Fruit fly (Drosophila melanogaster): ENCODE data around the gene pnt.

Gene pnt

DNA sequence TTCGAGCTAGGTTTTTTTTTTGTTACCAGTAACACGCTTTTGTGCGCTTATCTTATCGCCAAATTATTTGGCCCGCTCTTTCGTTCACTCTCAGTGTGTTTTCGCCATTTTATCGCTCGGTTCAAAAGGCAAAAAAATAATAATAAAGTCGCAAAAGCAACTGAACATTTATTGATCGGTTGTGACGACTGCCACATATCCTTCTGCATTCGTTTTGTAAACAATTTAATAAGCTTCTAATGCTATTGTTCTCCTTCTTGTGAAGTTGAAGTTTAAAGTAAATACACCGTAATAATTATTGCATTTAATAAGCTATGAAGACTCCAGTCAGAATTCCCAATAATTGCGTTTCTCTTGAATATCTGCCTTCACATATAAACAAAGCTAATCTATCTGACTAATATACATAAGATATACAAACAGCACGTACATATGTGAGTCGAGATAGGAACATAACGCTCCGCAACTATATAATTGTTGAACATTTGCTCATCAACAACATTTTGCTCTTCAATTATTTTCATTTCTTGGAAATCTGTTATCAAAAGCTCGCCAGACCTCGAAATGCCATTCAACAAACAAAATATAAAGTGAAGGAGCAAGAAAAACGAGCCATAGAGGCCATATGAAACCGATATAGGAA, 8.7 kb downstream of the pnt start:
- TF ChIP-seq CG16779 (tag; optimal IDR thresholded peaks at IDR 0.05) (no peak), Ets21C (GFP tag; optimal IDR thresholded peaks at IDR 0.05) (peak; percentile 31), Eip78C (GFP tag) (peak; percentile 73), CG10669 (GFP tag; optimal IDR thresholded peaks at IDR 0.05) (no peak), topi (GFP tag; optimal IDR thresholded peaks at IDR 0.05) (peak; percentile 56), svp (GFP tag) (peak; percentile 90), Eip75B (GFP tag; optimal IDR thresholded peaks at IDR 0.05) (no peak), CG32006 (GFP tag; optimal IDR thresholded peaks at IDR 0.05) (no peak), CG3919 (GFP tag; optimal IDR thresholded peaks at IDR 0.05) (no peak), Ets96B (tag; optimal IDR thresholded peaks at IDR 0.05) (no peak), CG9139 (GFP tag; optimal IDR thresholded peaks at IDR 0.05) (no peak), CG6163 (GFP tag; IDR thresholded peaks at IDR 0.05) (no peak), Hr38 (GFP tag; optimal IDR thresholded peaks at IDR 0.05) (no peak), CG6792 (GFP tag; optimal IDR thresholded peaks at IDR 0.05) (no peak), CG8632 (GFP tag; optimal IDR thresholded peaks at IDR 0.05) (no peak), OdsH (GFP tag; optimal IDR thresholded peaks at IDR 0.05) (no peak), Sox102F (GFP tag; optimal IDR thresholded peaks at IDR 0.05) (peak; percentile 63), Smox (GFP tag; optimal IDR thresholded peaks at IDR 0.05) (peak; percentile 39), CG6808 (GFP tag; optimal IDR thresholded peaks at IDR 0.05) (no peak), acj6 (GFP tag; optimal IDR thresholded peaks at IDR 0.05) (peak; percentile 14), CG4318 (GFP tag; optimal IDR thresholded peaks at IDR 0.05) (no peak), net (GFP tag; optimal IDR thresholded peaks at IDR 0.05) (no peak), achi (GFP tag; optimal IDR thresholded peaks at IDR 0.05) (no peak), CG11762 (GFP tag; optimal IDR thresholded peaks at IDR 0.05; ENCODE audit: insufficient read depth) (no peak), CG6276 (GFP tag; optimal IDR thresholded peaks at IDR 0.05) (no peak), cyc (GFP tag; optimal IDR thresholded peaks at IDR 0.05) (peak; percentile 49), Sox14 (GFP tag; optimal IDR thresholded peaks at IDR 0.05) (peak; percentile 55), Hr39 (GFP tag; optimal IDR thresholded peaks at IDR 0.05) (peak; percentile 52), Blimp-1 (GFP tag; optimal IDR thresholded peaks at IDR 0.05) (no peak), CG10631 (GFP tag; optimal IDR thresholded peaks at IDR 0.05) (no peak), CG15336 (GFP tag; IDR thresholded peaks at IDR 0.05) (no peak), CG8119 (GFP tag; IDR thresholded peaks at IDR 0.05) (no peak), Met (GFP tag; optimal IDR thresholded peaks at IDR 0.05) (peak; percentile 64), salr (GFP tag; optimal IDR thresholded peaks at IDR 0.05) (no peak), dsx (GFP tag; optimal IDR thresholded peaks at IDR 0.05; ENCODE audit: poor library complexity, severe bottlenecking) (no peak), dac (GFP tag; optimal IDR thresholded peaks at IDR 0.05) (no peak), CG31627 (GFP tag; optimal IDR thresholded peaks at IDR 0.05) (peak; percentile 56), CG6854 (GFP tag; optimal IDR thresholded peaks at IDR 0.05) (no peak), esn (GFP tag; optimal IDR thresholded peaks at IDR 0.05) (peak; percentile 69), Eip93F (GFP tag; optimal IDR thresholded peaks at IDR 0.05) (peak; percentile 57), CG34406 (GFP tag; optimal IDR thresholded peaks at IDR 0.05) (peak; percentile 14), CG11294 (GFP tag; IDR thresholded peaks at IDR 0.05) (no peak), pdm3 (GFP tag; optimal IDR thresholded peaks at IDR 0.05) (peak; percentile 14), lz (GFP tag; optimal IDR thresholded peaks at IDR 0.05) (peak; percentile 59), vri (GFP tag; optimal IDR thresholded peaks at IDR 0.05) (peak; percentile 63)

All from whole organism, prepupa.